Fruit fly (Drosophila melanogaster) whole organism, embryonic: ENCODE measurements around the gene CG5510.

Experiments
- Ada2b ChIP-seq: fragments of 200-800 bp; sonication (Bioruptor generic); IDR thresholded peaks from 2 replicates; pipeline ENCODE4 v1.3.6; 2022; ENCODE audit warnings: missing biosample characterization, missing genetic modification characterization
- BEAF-32 ChIP-seq: fragments of 200-800 bp; sonication (Bioruptor generic); optimal IDR thresholded peaks from 3 replicates; lab custom pipeline; 2017; ENCODE audit warnings: missing biosample characterization, missing genetic modification characterization, mild to moderate bottlenecking, moderate library complexity, missing genetic modification reagents
- Bdp1 ChIP-seq: fragments of 200-800 bp; sonication (Bioruptor generic); optimal IDR thresholded peaks from 3 replicates; lab custom pipeline; 2016; ENCODE audit warnings: missing biosample characterization, missing genetic modification characterization
- BtbVII ChIP-seq: fragments of 200-800 bp; sonication (Bioruptor generic); optimal IDR thresholded peaks from 3 replicates; lab custom pipeline; 2017; ENCODE audit warnings: missing biosample characterization, mild to moderate bottlenecking, missing genetic modification characterization
- CG12744 ChIP-seq: fragments of 200-800 bp; sonication (Bioruptor generic); optimal IDR thresholded peaks from 2 replicates; lab custom pipeline; 2016; ENCODE audit warnings: missing biosample characterization, missing genetic modification characterization
- CG14667 ChIP-seq: fragments of 200-800 bp; sonication (Bioruptor generic); IDR thresholded peaks from 2 replicates; pipeline ENCODE4 v1.3.6; 2022; ENCODE audit warnings: missing biosample characterization, missing genetic modification characterization
- CG15073 ChIP-seq: fragments of 200-800 bp; sonication (Bioruptor generic); optimal IDR thresholded peaks from 2 replicates; lab custom pipeline; 2016; ENCODE audit warnings: missing biosample characterization, missing genetic modification characterization
- CG15696 ChIP-seq: fragments of 200-800 bp; sonication (Bioruptor generic); optimal IDR thresholded peaks from 2 replicates; lab custom pipeline; 2019; ENCODE audit warnings: missing biosample characterization, mild to moderate bottlenecking, missing genetic modification characterization, moderate library complexity
- CG16779 ChIP-seq: fragments of 200-800 bp; sonication (Bioruptor generic); IDR thresholded peaks from 2 replicates; pipeline ENCODE4 v1.3.6; 2022; ENCODE audit warnings: missing biosample characterization, missing genetic modification characterization
- CG16813 ChIP-seq: fragments of 200-800 bp; sonication (Bioruptor generic); IDR thresholded peaks from 3 replicates; pipeline ENCODE4 v1.3.6; 2022; ENCODE audit warnings: missing biosample characterization, missing genetic modification characterization; ENCODE audit not compliant: partially characterized antibody
- CG17802 ChIP-seq: fragments of 200-800 bp; sonication (Bioruptor generic); optimal IDR thresholded peaks from 2 replicates; lab custom pipeline; 2018; ENCODE audit warnings: missing biosample characterization, mild to moderate bottlenecking, missing genetic modification characterization, moderate library complexity
- CG17829 ChIP-seq: fragments of 200-800 bp; optimal IDR thresholded peaks from 2 replicates; lab custom pipeline; 2019; ENCODE audit warnings: missing biosample characterization, mild to moderate bottlenecking, missing genetic modification characterization, moderate library complexity
- CG18476 ChIP-seq: fragments of 200-800 bp; sonication (Bioruptor generic); optimal IDR thresholded peaks from 2 replicates; lab custom pipeline; 2016; ENCODE audit warnings: missing biosample characterization, mild to moderate bottlenecking, missing genetic modification characterization
- CG2889 ChIP-seq: fragments of 200-800 bp; sonication (Bioruptor generic); IDR thresholded peaks from 3 replicates; pipeline ENCODE4 v1.3.6; 2022; ENCODE audit warnings: missing biosample characterization, missing genetic modification characterization
- CG30020 ChIP-seq: fragments of 200-800 bp; optimal IDR thresholded peaks from 2 replicates; lab custom pipeline; 2019; ENCODE audit warnings: missing biosample characterization, mild to moderate bottlenecking, missing genetic modification characterization, moderate library complexity
- CG32532 ChIP-seq: fragments of 200-800 bp; sonication (Bioruptor generic); IDR thresholded peaks from 2 replicates; pipeline ENCODE4 v1.3.6; 2022; ENCODE audit warnings: missing biosample characterization, missing genetic modification characterization
- CG32767 ChIP-seq: fragments of 200-800 bp; sonication (Bioruptor generic); IDR thresholded peaks from 2 replicates; pipeline ENCODE4 v1.3.6; 2022; ENCODE audit warnings: missing biosample characterization, missing genetic modification characterization
- CG32772 ChIP-seq: fragments of 200-800 bp; sonication (Bioruptor generic); IDR thresholded peaks from 2 replicates; pipeline ENCODE4 v1.3.6; 2022; ENCODE audit warnings: missing biosample characterization, missing genetic modification characterization
- CG3281 ChIP-seq: fragments of 200-800 bp; sonication (Bioruptor generic); optimal IDR thresholded peaks from 3 replicates; lab custom pipeline; 2017; ENCODE audit warnings: missing biosample characterization, mild to moderate bottlenecking, missing genetic modification characterization
- CG34376 ChIP-seq: fragments of 200-800 bp; sonication (Bioruptor generic); optimal IDR thresholded peaks from 2 replicates; lab custom pipeline; 2018; ENCODE audit warnings: missing biosample characterization, mild to moderate bottlenecking, missing genetic modification characterization
- CG3838 ChIP-seq: fragments of 200-800 bp; sonication (Bioruptor generic); optimal IDR thresholded peaks from 3 replicates; lab custom pipeline; 2016; ENCODE audit warnings: missing biosample characterization, missing genetic modification characterization
- CG5953 ChIP-seq: fragments of 200-800 bp; sonication (Bioruptor generic); IDR thresholded peaks from 2 replicates; pipeline ENCODE4 v1.3.6; 2022; ENCODE audit warnings: missing biosample characterization, missing genetic modification characterization
- CG9437 ChIP-seq: fragments of 200-800 bp; sonication (Bioruptor generic); optimal IDR thresholded peaks from 2 replicates; lab custom pipeline; 2018; ENCODE audit warnings: missing biosample characterization, mild to moderate bottlenecking, missing genetic modification characterization
- CG9727 ChIP-seq: fragments of 200-800 bp; sonication (Bioruptor generic); optimal IDR thresholded peaks from 3 replicates; lab custom pipeline; 2017; ENCODE audit warnings: missing biosample characterization, mild to moderate bottlenecking, missing genetic modification characterization
- CkIIα-i1 ChIP-seq: fragments of 200-800 bp; sonication (Bioruptor generic); IDR thresholded peaks from 2 replicates; pipeline ENCODE4 v1.3.6; 2022; ENCODE audit warnings: missing biosample characterization, missing genetic modification characterization
- Dbx ChIP-seq: fragments of 200-800 bp; sonication (Bioruptor generic); IDR thresholded peaks from 3 replicates; pipeline ENCODE4 v1.3.6; 2022; ENCODE audit warnings: missing biosample characterization, missing genetic modification characterization
- Ets65A ChIP-seq: fragments of 200-800 bp; sonication (Bioruptor generic); peaks from one replicate; lab custom pipeline; 2016; ENCODE audit warnings: missing biosample characterization, missing genetic modification characterization
- HmgD ChIP-seq: fragments of 200-800 bp; sonication (Bioruptor generic); optimal IDR thresholded peaks from 3 replicates; lab custom pipeline; 2016; ENCODE audit warnings: missing biosample characterization, missing genetic modification characterization
- Hr51 ChIP-seq, 2 experiments: fragments of 200-800 bp; sonication (Bioruptor generic); optimal IDR thresholded peaks; 2 replicates in 1 of 2; 3 replicates in 1 of 2; lab custom pipeline; 2016 to 2018; ENCODE audit warnings: missing biosample characterization in 2 of 2, missing genetic modification characterization in 2 of 2, mild to moderate bottlenecking in 1 of 2, moderate library complexity in 1 of 2
- Lim3 ChIP-seq: fragments of 200-800 bp; sonication (Bioruptor generic); IDR thresholded peaks from 2 replicates; pipeline ENCODE4 v1.3.6; 2022; ENCODE audit warnings: missing biosample characterization, missing genetic modification characterization
- Mrtf ChIP-seq: fragments of 200-800 bp; sonication (Bioruptor generic); IDR thresholded peaks from 3 replicates; pipeline ENCODE4 v1.3.6; 2022; ENCODE audit warnings: missing biosample characterization, missing genetic modification characterization
- NK7.1 ChIP-seq: fragments of 200-800 bp; sonication (Bioruptor generic); optimal IDR thresholded peaks from 3 replicates; lab custom pipeline; 2016; ENCODE audit warnings: missing biosample characterization, missing genetic modification characterization
- Neu2 ChIP-seq: fragments of 200-800 bp; sonication (Bioruptor generic); optimal IDR thresholded peaks from 3 replicates; lab custom pipeline; 2016; ENCODE audit warnings: missing biosample characterization, missing genetic modification characterization, borderline replicate concordance
- PHDP ChIP-seq: fragments of 200-800 bp; sonication (Bioruptor generic); optimal IDR thresholded peaks from 3 replicates; lab custom pipeline; 2018; ENCODE audit warnings: missing biosample characterization, mild to moderate bottlenecking, missing genetic modification characterization, moderate library complexity
- Sry-δ ChIP-seq: fragments of 200-800 bp; sonication (Bioruptor generic); optimal IDR thresholded peaks from 2 replicates; lab custom pipeline; 2016; ENCODE audit warnings: missing biosample characterization, missing genetic modification characterization
- amos ChIP-seq: fragments of 200-800 bp; sonication (Bioruptor generic); IDR thresholded peaks from 2 replicates; pipeline ENCODE4 v1.3.6; 2022; ENCODE audit warnings: missing biosample characterization, missing genetic modification characterization; ENCODE audit not compliant: partially characterized antibody
- ase ChIP-seq: fragments of 200-800 bp; sonication (Bioruptor generic); IDR thresholded peaks from 3 replicates; pipeline ENCODE4 v1.3.6; 2022; ENCODE audit warnings: missing biosample characterization, missing genetic modification characterization
- bcd ChIP-seq: fragments of 200-800 bp; sonication (Bioruptor generic); optimal IDR thresholded peaks from 2 replicates; lab custom pipeline; 2017; ENCODE audit warnings: missing biosample characterization, mild to moderate bottlenecking, missing genetic modification characterization
- croc ChIP-seq: fragments of 200-800 bp; sonication (Bioruptor generic); conservative IDR thresholded peaks from 3 replicates; pipeline ENCODE4 v1.3.6; 2022; ENCODE audit warnings: missing biosample characterization, missing genetic modification characterization
- dan ChIP-seq: fragments of 200-800 bp; sonication (Bioruptor generic); IDR thresholded peaks from 2 replicates; pipeline ENCODE4 v1.3.6; 2022; ENCODE audit warnings: missing biosample characterization, missing genetic modification characterization
- hb ChIP-seq: fragments of 200-800 bp; sonication (Bioruptor generic); IDR thresholded peaks from 3 replicates; pipeline ENCODE4 v1.3.6; 2022; ENCODE audit warnings: missing biosample characterization, missing genetic modification characterization; ENCODE audit not compliant: partially characterized antibody
- insv ChIP-seq, 2 experiments: fragments of 200-800 bp; sonication (Bioruptor generic); optimal IDR thresholded peaks; 3 replicates each; lab custom pipeline; 2016 to 2018; ENCODE audit warnings: missing biosample characterization in 2 of 2, missing genetic modification characterization in 2 of 2
- kni ChIP-seq: fragments of 200-800 bp; sonication (Bioruptor generic); optimal IDR thresholded peaks from 3 replicates; lab custom pipeline; 2017; ENCODE audit warnings: mild to moderate bottlenecking, missing biosample characterization, missing genetic modification reagents, missing genetic modification characterization
- lilli ChIP-seq: fragments of 200-800 bp; sonication (Bioruptor generic); optimal IDR thresholded peaks from 3 replicates; lab custom pipeline; 2016; ENCODE audit warnings: missing biosample characterization, missing genetic modification characterization
- mam ChIP-seq: fragments of 200-800 bp; sonication (Bioruptor generic); optimal IDR thresholded peaks from 3 replicates; lab custom pipeline; 2016; ENCODE audit warnings: missing biosample characterization, missing genetic modification characterization
- mirr ChIP-seq: fragments of 200-800 bp; sonication (Bioruptor generic); optimal IDR thresholded peaks from 3 replicates; lab custom pipeline; 2018; ENCODE audit warnings: missing biosample characterization, mild to moderate bottlenecking, missing genetic modification characterization
- org-1 ChIP-seq: fragments of 200-800 bp; sonication (Bioruptor generic); optimal IDR thresholded peaks from 2 replicates; lab custom pipeline; 2017; ENCODE audit warnings: missing biosample characterization, missing genetic modification characterization
- row ChIP-seq: fragments of 200-800 bp; sonication (Bioruptor generic); IDR thresholded peaks from 3 replicates; pipeline ENCODE4 v1.3.6; 2022; ENCODE audit warnings: missing biosample characterization, missing genetic modification characterization
- sc ChIP-seq, 3 experiments: fragments of >200 bp in 2 of 3; fragments of 200-800 bp in 1 of 3; sonication (Bioruptor generic) in 1 of 3; optimal IDR thresholded peaks; 2 replicates in 2 of 3; 3 replicates in 1 of 3; lab custom pipeline; 2017; ENCODE audit warnings: mild to moderate bottlenecking in 1 of 3, missing biosample characterization in 1 of 3, missing genetic modification characterization in 1 of 3, missing genetic modification reagents in 1 of 3
- seq ChIP-seq: fragments of 200-800 bp; sonication (Bioruptor generic); IDR thresholded peaks from 2 replicates; pipeline ENCODE4 v1.3.6; 2022; ENCODE audit warnings: missing biosample characterization, missing genetic modification characterization
- zfh1 ChIP-seq: fragments of 200-800 bp; sonication (Bioruptor generic); IDR thresholded peaks from 3 replicates; pipeline ENCODE4 v1.3.6; 2022; ENCODE audit warnings: missing biosample characterization, missing genetic modification characterization

CG5510 gene

DNA sequence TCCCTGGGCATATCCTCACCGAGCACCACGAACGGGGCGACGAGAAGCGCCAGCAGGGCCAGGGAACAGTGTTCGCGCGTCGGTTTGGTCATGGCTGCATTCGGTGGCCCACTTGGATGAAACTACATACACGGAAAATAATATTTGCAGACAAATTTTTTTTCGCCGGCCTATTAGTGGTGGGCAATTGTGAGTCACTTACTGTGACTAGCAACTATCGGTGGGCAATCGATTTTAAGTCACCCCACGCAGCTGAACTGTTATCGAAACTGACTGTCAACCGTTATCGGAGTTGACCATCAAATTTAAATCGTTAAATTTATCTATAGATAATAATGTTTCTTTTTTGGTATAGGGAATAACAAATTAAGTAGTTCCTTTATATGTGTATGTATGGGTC lies at the start of gene CG5510 (continued):
- TF ChIP-seq zfh1 (GFP tag; lab: Robert Waterston, UW) = 0 out of 3 replicates have a peak, but pooled peaks have one; percentile 42
- no peak for TF ChIP-seq sc (optimal IDR thresholded peaks at IDR 0.05; lab: Kevin White, UChicago)
- no peak for TF ChIP-seq sc (GFP tag; optimal IDR thresholded peaks at IDR 0.05; lab: Kevin White, UChicago)
- TF ChIP-seq CG16779 (GFP tag; lab: Robert Waterston, UW) = no peak; the same call in 1 of the 2 replicates
- TF ChIP-seq BEAF-32 (GFP tag; lab: Kevin White, UChicago) = peak; percentile 98
- TF ChIP-seq HmgD (GFP tag; lab: Kevin White, UChicago) = peak; percentile 69
- peak; percentile 12 for TF ChIP-seq Bdp1 (GFP tag; lab: Kevin White, UChicago)
- no peak for TF ChIP-seq org-1
- TF ChIP-seq CG17802 (tag; lab: Kevin White, UChicago) = no peak
- TF ChIP-seq mam (GFP tag; lab: Kevin White, UChicago) = peak; percentile 67
- no peak for TF ChIP-seq Lim3 (GFP tag; lab: Robert Waterston, UW)
- no peak for TF ChIP-seq BtbVII (GFP tag; lab: Kevin White, UChicago)
- TF ChIP-seq croc = no peak
- TF ChIP-seq CG3281 (GFP tag; lab: Kevin White, UChicago) = no peak
- TF ChIP-seq CG9727 (GFP tag; lab: Kevin White, UChicago) = no peak
- peak in 1 of 2 experiments; percentile 56 for TF ChIP-seq Hr51 (GFP tag; optimal IDR thresholded peaks at IDR 0.05; lab: Kevin White, UChicago)
- TF ChIP-seq NK7.1 (GFP tag; lab: Kevin White, UChicago) = peak; percentile 18
- no peak for TF ChIP-seq kni (GFP tag; lab: Kevin White, UChicago)
- peak; percentile 30 for TF ChIP-seq mirr
- TF ChIP-seq dan (GFP tag; lab: Robert Waterston, UW) = no peak
- peak; percentile 8 for TF ChIP-seq CG12744
- TF ChIP-seq CG3838 (GFP tag; lab: Kevin White, UChicago) = no peak
- TF ChIP-seq amos (GFP tag; lab: Robert Waterston, UW) = peak; percentile 98
- TF ChIP-seq insv (GFP tag; optimal IDR thresholded peaks at IDR 0.05; lab: Kevin White, UChicago) = no peak
- peak; percentile 65 for TF ChIP-seq CG32532 (GFP tag; lab: Robert Waterston, UW)
- TF ChIP-seq CG32767 (GFP tag; lab: Robert Waterston, UW) = no peak
- TF ChIP-seq ase = 0 out of 3 replicates have a peak, but pooled peaks have one; percentile 21
- peak; percentile 84 for TF ChIP-seq Dbx
- peak; percentile 96 for TF ChIP-seq hb (GFP tag; lab: Robert Waterston, UW)
- peak; percentile 73 for TF ChIP-seq CG32772 (GFP tag; lab: Robert Waterston, UW)
- TF ChIP-seq CG16813 (GFP tag; lab: Robert Waterston, UW) = peak; percentile 98
- TF ChIP-seq CG15696 (tag; lab: Kevin White, UChicago) = no peak
- TF ChIP-seq CG17829 (tag; lab: Kevin White, UChicago) = peak; percentile 71
- TF ChIP-seq CG30020 (tag; lab: Kevin White, UChicago) = no peak
- TF ChIP-seq row = peak; percentile 83
- peak; percentile 70 for TF ChIP-seq lilli
- no peak for TF ChIP-seq CG5953 (GFP tag; lab: Robert Waterston, UW)
- peak; percentile 98 for TF ChIP-seq Sry-δ (GFP tag; lab: Kevin White, UChicago)
- TF ChIP-seq Neu2 (GFP tag; lab: Kevin White, UChicago) = no peak
- peak; percentile 41 for TF ChIP-seq PHDP (tag; lab: Kevin White, UChicago)
- TF ChIP-seq CkIIα-i1 (GFP tag; lab: Robert Waterston, UW) = no peak
- TF ChIP-seq Ada2b = no peak
- TF ChIP-seq CG2889 = 0 out of 3 replicates have a peak, but pooled peaks have one; percentile 32
- TF ChIP-seq CG14667 (GFP tag; lab: Robert Waterston, UW) = no peak
- no peak for TF ChIP-seq CG9437 (GFP tag; lab: Kevin White, UChicago)
- peak; percentile 33 for TF ChIP-seq CG18476 (GFP tag; lab: Kevin White, UChicago)
- peak; percentile 96 for TF ChIP-seq Ets65A (GFP tag; lab: Kevin White, UChicago)
- no peak for TF ChIP-seq Mrtf (GFP tag; lab: Robert Waterston, UW)
- no peak for TF ChIP-seq seq (GFP tag; lab: Robert Waterston, UW)
- no peak for TF ChIP-seq CG15073 (GFP tag; lab: Kevin White, UChicago)
- TF ChIP-seq CG34376 (GFP tag; lab: Kevin White, UChicago) = peak; percentile 22
- TF ChIP-seq bcd (GFP tag; lab: Kevin White, UChicago) = peak; percentile 23
